Worm (Caenorhabditis elegans): Measurements from ENCODE around the gene scl-23.
A peak's percentile ranks its signal among the peaks of the same experiment; 100 is the strongest.

The scl-23 gene

DNA sequence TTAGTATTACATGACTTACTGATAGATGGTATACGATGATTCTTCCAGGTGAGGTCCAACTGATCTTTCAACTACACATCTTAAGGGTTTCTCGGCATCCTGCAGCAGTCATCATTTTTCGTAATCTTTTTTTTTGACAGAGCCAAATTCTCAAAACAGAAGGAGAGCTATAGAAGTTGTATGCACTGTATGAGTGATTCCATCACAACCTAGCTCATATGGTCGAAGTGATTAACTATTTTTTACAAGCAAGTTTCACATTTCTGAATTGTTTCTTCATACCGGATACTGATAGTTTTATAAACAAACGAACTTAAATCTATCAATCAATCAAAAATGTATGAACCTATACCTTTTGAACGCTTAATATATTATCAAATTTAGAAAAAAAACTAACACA lies 31.1 kb downstream of the scl-23 start, which contains the start of gene T05C7.5:
T05C7.5 (minus strand) TSS at position 101 of the 400 bp plus-strand sequence.
- no peak for TF ChIP-seq lin-13 (tag; optimal IDR thresholded peaks at IDR 0.05)

- TF ChIP-seq elt-3 (tag; optimal IDR thresholded peaks at IDR 0.05) (no peak), ceh-83 (GFP tag; optimal IDR thresholded peaks at IDR 0.05) (no peak), lin-32 (GFP tag; optimal IDR thresholded peaks at IDR 0.05) (no peak), nhr-237 (tag; optimal IDR thresholded peaks at IDR 0.05) (no peak), mls-2 (tag; optimal IDR thresholded peaks at IDR 0.05) (no peak), lsy-2 (tag; optimal IDR thresholded peaks at IDR 0.05) (no peak), hlh-1 (tag; optimal IDR thresholded peaks at IDR 0.05) (no peak)
These were observed 36.4 kb downstream of the scl-23 start, which contains the start of gene T05C7.4 for ce11 chrIV:53539-53938. Gene T05C7.4, minus strand, starts transcription at chrIV:53639.

- peak; percentile 16 for TF ChIP-seq unc-120 (tag; optimal IDR thresholded peaks at IDR 0.05; ENCODE audit: poor library complexity, severe bottlenecking)
- no peak for TF ChIP-seq sem-2 (GFP tag; optimal IDR thresholded peaks at IDR 0.05)
- peak; percentile 69 for TF ChIP-seq nhr-237 (tag; optimal IDR thresholded peaks at IDR 0.05)
- no peak for TF ChIP-seq nhr-12 (tag; optimal IDR thresholded peaks at IDR 0.05)
- peak; percentile 42 for TF ChIP-seq nhr-2 (tag; optimal IDR thresholded peaks at IDR 0.05)
- TF ChIP-seq mls-2 (tag; optimal IDR thresholded peaks at IDR 0.05), result peak; percentile 13
- peak; percentile 63 for TF ChIP-seq pha-4 (tag; optimal IDR thresholded peaks at IDR 0.05)
- peak; percentile 29 for TF ChIP-seq sptf-1 (tag; optimal IDR thresholded peaks at IDR 0.05)
- TF ChIP-seq mep-1 (tag; optimal IDR thresholded peaks at IDR 0.05), result peak; percentile 17
- TF ChIP-seq drap-1 (GFP tag; optimal IDR thresholded peaks at IDR 0.05), result peak; percentile 55
These were observed 38.7 kb downstream of the scl-23 start for ce11 chrIV:51219-51618.

DNA sequence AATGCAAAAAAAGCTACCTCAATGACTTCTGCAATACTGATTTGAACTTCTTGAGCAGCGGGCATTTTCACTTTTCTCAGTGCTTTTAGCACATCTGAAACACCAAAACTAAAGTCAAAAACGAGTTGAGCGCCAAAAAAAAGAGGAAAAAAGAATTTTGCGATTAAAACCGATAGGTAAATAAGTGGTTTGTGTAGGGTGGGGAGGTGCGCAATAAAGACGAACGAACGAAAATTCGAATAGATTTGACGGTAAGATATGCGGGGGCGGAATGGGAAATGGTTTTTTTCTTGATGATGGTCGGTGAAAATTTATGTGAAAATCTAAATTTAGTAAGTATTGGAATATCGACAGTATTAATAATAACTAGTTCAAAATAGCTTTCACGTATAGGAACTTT lies 41.1 kb downstream of the scl-23 start, which contains the start of gene frm-5.1:
frm-5.1 (minus strand) TSS at position 101 of the 400 bp plus-strand sequence.
- TF ChIP-seq hlh-1 (tag; optimal IDR thresholded peaks at IDR 0.05), result no peak
- no peak for TF ChIP-seq cnd-1 (tag; optimal IDR thresholded peaks at IDR 0.05)
- TF ChIP-seq blmp-1 (tag; optimal IDR thresholded peaks at IDR 0.05), result no peak
- no peak for TF ChIP-seq ces-1 (GFP tag; optimal IDR thresholded peaks at IDR 0.05)
- TF ChIP-seq tbx-8 (GFP tag; optimal IDR thresholded peaks at IDR 0.05), result no peak
- no peak for TF ChIP-seq lin-13 (tag; optimal IDR thresholded peaks at IDR 0.05)
- TF ChIP-seq lsy-2 (tag; optimal IDR thresholded peaks at IDR 0.05), result no peak
- TF ChIP-seq ceh-39 (tag; optimal IDR thresholded peaks at IDR 0.05), result no peak
- no peak for TF ChIP-seq mls-2 (tag; optimal IDR thresholded peaks at IDR 0.05)
- TF ChIP-seq sem-2 (GFP tag; optimal IDR thresholded peaks at IDR 0.05), result no peak
- no peak for TF ChIP-seq nhr-237 (tag; optimal IDR thresholded peaks at IDR 0.05)
- no peak for TF ChIP-seq sptf-1 (tag; optimal IDR thresholded peaks at IDR 0.05)
- TF ChIP-seq elt-1 (tag; optimal IDR thresholded peaks at IDR 0.05; ENCODE audit: borderline replicate concordance, insufficient read depth), result no peak
- no peak for TF ChIP-seq flh-1 (GFP tag; optimal IDR thresholded peaks at IDR 0.05)
- TF ChIP-seq nhr-2 (tag; optimal IDR thresholded peaks at IDR 0.05), result no peak
- no peak for TF ChIP-seq mep-1 (tag; optimal IDR thresholded peaks at IDR 0.05)
- TF ChIP-seq nhr-76 (tag; optimal IDR thresholded peaks at IDR 0.05), result no peak
